Fruit fly (Drosophila melanogaster): Measurements from ENCODE around the gene Scsalpha1.
A peak's percentile ranks its signal among the peaks of the same experiment; 100 is the strongest.

DNA sequence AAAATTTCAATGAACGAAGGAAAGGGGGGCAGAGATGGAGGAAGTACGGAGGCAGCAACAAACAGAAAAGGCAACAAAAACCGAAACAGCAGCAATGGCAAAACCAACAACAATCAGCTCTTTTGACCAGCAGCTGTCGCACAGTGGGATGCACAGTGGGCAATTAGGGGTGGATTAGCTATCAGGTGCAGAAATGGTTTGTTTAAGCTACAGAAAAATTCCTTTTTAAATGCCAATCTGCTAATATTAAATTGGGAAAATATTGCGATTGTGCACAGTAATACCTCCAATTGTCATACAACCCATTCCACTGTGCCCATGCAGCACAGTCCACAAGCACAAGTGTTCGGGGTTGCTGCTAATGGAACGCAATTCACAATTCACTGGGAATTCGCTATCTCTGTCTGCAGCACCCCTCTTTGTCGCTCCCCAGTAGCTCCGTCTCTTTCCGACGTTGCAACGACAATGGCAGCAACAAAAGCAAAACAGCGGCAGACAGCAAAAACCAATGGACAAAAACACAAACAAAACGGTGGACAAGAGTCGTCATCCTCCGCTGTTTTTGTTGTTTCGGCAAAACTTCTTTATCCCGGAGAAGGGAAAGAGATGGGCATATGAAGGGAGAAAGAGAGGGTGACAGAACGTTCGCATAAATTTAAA is 28.9 kb upstream of the Scsalpha1 start:
- TF ChIP-seq svp (GFP tag) (peak; percentile 100), CG6792 (GFP tag; optimal IDR thresholded peaks at IDR 0.05) (peak; percentile 99), CG7368 (GFP tag; optimal IDR thresholded peaks at IDR 0.05) (peak; percentile 98)
